Worm (Caenorhabditis elegans): ENCODE data around the gene unc-3.

DNA sequence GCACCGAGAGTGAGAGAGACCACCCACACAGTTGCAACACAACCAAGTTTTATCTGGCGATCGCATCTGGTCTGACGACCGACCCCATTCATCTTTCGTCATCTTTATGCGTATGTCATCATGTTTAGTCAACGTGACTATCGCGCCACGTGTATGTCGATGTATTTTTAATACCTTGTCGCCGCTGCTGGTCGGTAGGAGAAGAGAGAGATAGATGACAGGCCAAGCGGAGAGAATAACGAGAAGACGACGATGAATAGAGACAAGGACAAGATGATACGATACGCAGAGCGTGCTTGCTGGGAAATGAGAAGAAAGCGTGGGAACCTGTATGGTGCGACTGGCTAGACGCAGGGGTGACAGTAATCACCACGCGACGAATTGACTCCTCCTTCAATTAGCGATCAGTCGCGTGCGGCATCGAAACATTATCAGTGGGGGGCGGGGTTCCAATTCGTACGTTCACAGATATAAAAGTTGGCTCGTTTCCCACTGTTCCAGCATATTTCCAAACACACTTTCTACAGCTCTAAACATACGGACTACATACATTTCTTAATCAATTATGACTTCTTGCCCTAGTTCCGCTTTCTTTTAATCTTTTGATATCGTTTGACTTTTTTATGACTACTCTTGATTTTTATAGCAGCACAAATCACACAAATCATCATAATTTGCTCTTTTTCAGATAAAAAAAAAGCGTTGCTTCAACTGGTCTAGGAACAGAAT lies 17.1 kb downstream of the unc-3 start, which contains the start of gene tatn-1:
- TF ChIP-seq dmd-6 (GFP tag; IDR thresholded peaks at IDR 0.05): peak; percentile 97
- TF ChIP-seq nhr-28 (tag; optimal IDR thresholded peaks at IDR 0.05): peak; percentile 83
- no peak for TF ChIP-seq lin-39 (tag; optimal IDR thresholded peaks at IDR 0.05)
- TF ChIP-seq ztf-11 (tag; optimal IDR thresholded peaks at IDR 0.05): no peak
- peak; percentile 94 to 98 for TF ChIP-seq mdl-1 (tag; optimal IDR thresholded peaks at IDR 0.05)
- TF ChIP-seq nhr-77 (tag; optimal IDR thresholded peaks at IDR 0.05): peak; percentile 94
- peak; percentile 40 for TF ChIP-seq mep-1 (tag; optimal IDR thresholded peaks at IDR 0.05)
- TF ChIP-seq lsy-2 (tag; optimal IDR thresholded peaks at IDR 0.05): peak; percentile 43 to 58
- TF ChIP-seq hlh-30 (tag; optimal IDR thresholded peaks at IDR 0.05; ENCODE audit: insufficient read depth): peak; percentile 90
- no peak for TF ChIP-seq snpc-4 (tag; optimal IDR thresholded peaks at IDR 0.05)

Measured in whole organism, L4 larva.